Worm (Caenorhabditis elegans) whole organism, L4/young adult: ENCODE measurements around the gene lin-42.

Source experiments
- W03F9.2 ChIP-seq: fragments of 150-350 bp; optimal IDR thresholded peaks from 2 replicates; lab custom pipeline; 2014; ENCODE audit warnings: missing biosample characterization, missing genetic modification characterization
- him-1 ChIP-seq: sonication (generic microtip); optimal IDR thresholded peaks from 2 replicates; lab custom pipeline; 2016; ENCODE audit warnings: missing genotype, missing genetic modification reagents, missing genetic modification characterization, missing compliant biosample characterization

ce11 chrII:1284985-1285384 lies 32.8 kb upstream of the lin-42 start:
- TF ChIP-seq W03F9.2 (tag; lab: Kevin White, UChicago) (no peak), him-1 (tag; lab: Kevin White, UChicago) (no peak)
